Fruit fly (Drosophila melanogaster) whole organism, adult: ENCODE measurements around the gene TwdlD.

Source experiments
- CG14711 ChIP-seq: fragments of 200-800 bp; sonication (Bioruptor generic); optimal IDR thresholded peaks from 2 replicates; lab custom pipeline; 2018; ENCODE audit warnings: missing biosample characterization, mild to moderate bottlenecking, missing genetic modification characterization, moderate library complexity
- CG33017 ChIP-seq: fragments of 200-800 bp; sonication (Bioruptor generic); optimal IDR thresholded peaks from 2 replicates; lab custom pipeline; 2018; ENCODE audit warnings: missing biosample characterization, mild to moderate bottlenecking, missing genetic modification characterization, moderate library complexity
- CG5204 ChIP-seq: fragments of 200-800 bp; sonication (Bioruptor generic); optimal IDR thresholded peaks from 2 replicates; lab custom pipeline; 2016; ENCODE audit warnings: missing biosample characterization, missing genetic modification characterization
- CG7045 ChIP-seq: fragments of 200-800 bp; sonication (Bioruptor generic); optimal IDR thresholded peaks from 2 replicates; lab custom pipeline; 2017; ENCODE audit warnings: missing biosample characterization, mild to moderate bottlenecking, missing genetic modification characterization
- Clk ChIP-seq: fragments of 200-800 bp; sonication (Bioruptor generic); optimal IDR thresholded peaks from 2 replicates; lab custom pipeline; 2017; ENCODE audit warnings: missing biosample characterization, missing genetic modification characterization
- Mnt ChIP-seq: fragments of 200-800 bp; sonication (Bioruptor generic); optimal IDR thresholded peaks from 2 replicates; lab custom pipeline; 2016; ENCODE audit warnings: missing biosample characterization, mild to moderate bottlenecking, missing genetic modification characterization
- bab1 ChIP-seq: fragments of 200-800 bp; sonication (Bioruptor generic); optimal IDR thresholded peaks from 3 replicates; lab custom pipeline; 2019; ENCODE audit warnings: missing biosample characterization, mild to moderate bottlenecking, missing genetic modification characterization, moderate library complexity
- cic ChIP-seq: fragments of 200-800 bp; sonication (Bioruptor generic); optimal IDR thresholded peaks from 2 replicates; lab custom pipeline; 2017; ENCODE audit warnings: missing biosample characterization, mild to moderate bottlenecking, missing genetic modification characterization, moderate library complexity
- cnc ChIP-seq, 2 experiments: fragments of >200 bp; optimal IDR thresholded peaks; 2 replicates each; lab custom pipeline; 2017
- kay ChIP-seq: fragments of 200-800 bp; sonication (Bioruptor generic); peaks from one replicate; lab custom pipeline; 2016; ENCODE audit warnings: missing biosample characterization, missing genetic modification characterization, borderline replicate concordance
- ovo ChIP-seq: fragments of 200-800 bp; sonication (Bioruptor generic); optimal IDR thresholded peaks from 2 replicates; lab custom pipeline; 2016; ENCODE audit warnings: missing biosample characterization, missing genetic modification characterization
- pad ChIP-seq: fragments of 200-800 bp; sonication (Bioruptor generic); optimal IDR thresholded peaks from 3 replicates; lab custom pipeline; 2017; ENCODE audit warnings: missing biosample characterization, missing genetic modification characterization, mild to moderate bottlenecking, moderate library complexity, missing genetic modification reagents

Gene TwdlD

dm6 chr3R:26690197-26690596, 50.4 kb downstream of the TwdlD start:
- TF ChIP-seq pad (no peak), cic (no peak), CG7045 (GFP tag; lab: Kevin White, UChicago) (no peak), CG14711 (tag; lab: Kevin White, UChicago) (no peak), Clk (GFP tag; lab: Kevin White, UChicago) (no peak), ovo (no peak), cnc (optimal IDR thresholded peaks at IDR 0.05; lab: Kevin White, UChicago) (no peak), CG5204 (no peak), CG33017 (no peak), kay (GFP tag; lab: Kevin White, UChicago) (no peak), Mnt (no peak), bab1 (GFP tag; lab: Kevin White, UChicago) (no peak)
